Worm (Caenorhabditis elegans) whole organism, midembryonic: ENCODE measurements around the gene cpg-7.

Experiments used
- cog-1 ChIP-seq: sonication (generic microtip); optimal IDR thresholded peaks from 2 replicates; lab custom pipeline; 2016; ENCODE audit warnings: missing genetic modification characterization, missing compliant biosample characterization
- flt-1 ChIP-seq: fragments of 200-800 bp; sonication (Bioruptor generic); IDR thresholded peaks from 2 replicates; pipeline ENCODE4 v1.3.6; 2022; ENCODE audit warnings: missing genetic modification characterization, missing compliant biosample characterization
- klf-2 ChIP-seq: fragments of 200-800 bp; sonication (Bioruptor generic); conservative IDR thresholded peaks from 2 replicates; pipeline ENCODE4 v1.3.6; 2022; ENCODE audit warnings: missing genetic modification reagents, missing genetic modification characterization, missing compliant biosample characterization
- med-1 ChIP-seq: sonication (generic microtip); optimal IDR thresholded peaks from 2 replicates; lab custom pipeline; 2017; ENCODE audit warnings: missing genetic modification characterization, mild to moderate bottlenecking, missing compliant biosample characterization, antibody characterized with exemption, missing genetic modification reagents; ENCODE audit not compliant: insufficient read depth
- ref-1 ChIP-seq: fragments of 200-800 bp; sonication (Bioruptor generic); conservative IDR thresholded peaks from 2 replicates; pipeline ENCODE4 v1.3.6; 2022; ENCODE audit warnings: missing genetic modification reagents, missing genetic modification characterization, missing compliant biosample characterization
- tab-1 ChIP-seq: fragments of 200-800 bp; sonication (Bioruptor generic); IDR thresholded peaks from 2 replicates; pipeline ENCODE4 v1.3.6; 2022; ENCODE audit warnings: missing genetic modification characterization, missing compliant biosample characterization
- ztf-23 ChIP-seq: fragments of 200-800 bp; sonication (Bioruptor generic); IDR thresholded peaks from 2 replicates; pipeline ENCODE4 v1.3.6; 2022; ENCODE audit warnings: missing genetic modification reagents, missing genetic modification characterization, missing compliant biosample characterization
- ztf-29 ChIP-seq: fragments of 200-800 bp; sonication (Bioruptor generic); IDR thresholded peaks from 2 replicates; pipeline ENCODE4 v1.3.6; 2022; ENCODE audit warnings: missing genetic modification reagents, missing genetic modification characterization, missing compliant biosample characterization

DNA sequence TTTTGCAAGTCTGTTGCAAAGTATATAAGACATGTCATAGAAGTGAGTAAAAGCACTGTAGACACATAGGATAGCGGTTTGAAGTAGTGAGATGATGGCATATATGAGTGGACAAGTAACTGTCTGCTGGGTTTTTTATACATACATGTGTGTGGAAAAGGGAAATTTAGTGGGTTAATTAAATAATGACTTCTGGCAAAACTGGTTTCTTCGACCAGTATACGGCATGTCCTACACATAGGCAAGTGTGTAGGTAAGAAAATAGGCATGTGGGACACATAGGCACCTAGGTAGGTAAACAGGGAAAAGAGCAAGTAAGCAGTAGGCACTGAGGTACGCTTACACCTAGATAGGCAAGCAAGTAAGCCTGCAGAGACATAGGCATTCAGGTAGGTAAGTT lies 14.4 kb downstream of the cpg-7 start, which contains the start of gene col-87:
- TF ChIP-seq ztf-23 (GFP tag; lab: Robert Waterston, UW), result no peak
- no peak for TF ChIP-seq flt-1
- no peak for TF ChIP-seq med-1 (GFP tag; lab: Kevin White, UChicago)
- no peak for TF ChIP-seq tab-1 (GFP tag; lab: Robert Waterston, UW)
- no peak for TF ChIP-seq klf-2 (GFP tag; lab: Robert Waterston, UW)
- no peak for TF ChIP-seq ztf-29 (GFP tag; lab: Robert Waterston, UW)
- no peak for TF ChIP-seq ref-1 (GFP tag; lab: Robert Waterston, UW)
- TF ChIP-seq cog-1, result no peak
